Fruit fly (Drosophila melanogaster) whole organism, wandering third instar larva: ENCODE measurements around the gene Ube3a.

Source experiments
- Abd-B ChIP-seq: fragments of >200 bp; optimal IDR thresholded peaks from 2 replicates; lab custom pipeline; 2017; ENCODE audit warnings: missing biosample characterization, missing genetic modification characterization
- CG32264 ChIP-seq: fragments of 200-800 bp; sonication (Bioruptor generic); optimal IDR thresholded peaks from 2 replicates; lab custom pipeline; 2016; ENCODE audit warnings: missing biosample characterization, missing genetic modification characterization
- CG9705 ChIP-seq: fragments of 200-800 bp; sonication (Bioruptor generic); optimal IDR thresholded peaks from 2 replicates; lab custom pipeline; 2018; ENCODE audit warnings: missing biosample characterization, mild to moderate bottlenecking, missing genetic modification characterization
- CrebA ChIP-seq: fragments of 200-800 bp; sonication (Bioruptor generic); optimal IDR thresholded peaks from 2 replicates; lab custom pipeline; 2016; ENCODE audit warnings: missing biosample characterization, mild to moderate bottlenecking, missing genetic modification characterization, borderline replicate concordance
- Dfd ChIP-seq: fragments of >200 bp; optimal IDR thresholded peaks from 2 replicates; lab custom pipeline; 2017; ENCODE audit warnings: missing biosample characterization, missing genetic modification characterization
- Dif ChIP-seq: fragments of 200-275, 200-300 bp; sonication (Bioruptor generic); optimal IDR thresholded peaks from 2 replicates; lab custom pipeline; 2018; ENCODE audit warnings: missing biosample characterization, missing genetic modification characterization; ENCODE audit not compliant: partially characterized antibody
- GATAd ChIP-seq: sonication (Bioruptor generic); optimal IDR thresholded peaks from 2 replicates; lab custom pipeline; 2016; ENCODE audit warnings: missing biosample characterization, missing genetic modification characterization
- HLH106 ChIP-seq: fragments of 200-800 bp; optimal IDR thresholded peaks from 3 replicates; lab custom pipeline; 2019; ENCODE audit warnings: missing biosample characterization, mild to moderate bottlenecking, missing genetic modification characterization, moderate library complexity
- Hnf4 ChIP-seq: fragments of 200-800 bp; sonication (Bioruptor generic); optimal IDR thresholded peaks from 2 replicates; lab custom pipeline; 2016; ENCODE audit warnings: missing biosample characterization, mild to moderate bottlenecking, missing genetic modification characterization
- Hr83 ChIP-seq: fragments of 200-300 bp; sonication (Bioruptor generic); optimal IDR thresholded peaks from 2 replicates; lab custom pipeline; 2016; ENCODE audit warnings: missing biosample characterization, mild to moderate bottlenecking, missing genetic modification characterization, moderate library complexity; ENCODE audit not compliant: poor library complexity, severe bottlenecking
- Jra ChIP-seq: sonication (Bioruptor generic); optimal IDR thresholded peaks from 2 replicates; lab custom pipeline; 2016; ENCODE audit warnings: missing biosample characterization, missing genetic modification characterization
- OdsH ChIP-seq: fragments of 200-800 bp; sonication (Bioruptor generic); optimal IDR thresholded peaks from 2 replicates; lab custom pipeline; 2016; ENCODE audit warnings: missing biosample characterization, mild to moderate bottlenecking, missing genetic modification characterization
- Sp1 ChIP-seq: fragments of 200-800 bp; sonication (Bioruptor generic); optimal IDR thresholded peaks from 3 replicates; lab custom pipeline; 2019; ENCODE audit warnings: missing biosample characterization, mild to moderate bottlenecking, missing genetic modification characterization, moderate library complexity
- br ChIP-seq: fragments of 200-800 bp; sonication (Bioruptor generic); optimal IDR thresholded peaks from 2 replicates; lab custom pipeline; 2016; ENCODE audit warnings: missing biosample characterization, missing genetic modification characterization
- brk ChIP-seq: fragments of 200-800 bp; sonication (Bioruptor generic); optimal IDR thresholded peaks from 2 replicates; lab custom pipeline; 2016; ENCODE audit warnings: missing biosample characterization, mild to moderate bottlenecking, missing genetic modification characterization
- dl ChIP-seq, 2 experiments: fragments of 175-275, 200-275 bp in 1 of 2; fragments of 200-275 bp in 1 of 2; sonication (Bioruptor generic); optimal IDR thresholded peaks; lab custom pipeline; 2018; ENCODE audit warnings: mild to moderate bottlenecking in 2 of 2, missing biosample characterization in 2 of 2, missing genetic modification characterization in 2 of 2, moderate library complexity in 2 of 2; ENCODE audit not compliant: partially characterized antibody in 2 of 2, insufficient read depth in 1 of 2
- dsf ChIP-seq: sonication (Bioruptor generic); optimal IDR thresholded peaks from 2 replicates; lab custom pipeline; 2016; ENCODE audit warnings: missing biosample characterization, missing genetic modification characterization, borderline replicate concordance
- ey ChIP-seq: fragments of 200-800 bp; sonication (Bioruptor generic); optimal IDR thresholded peaks from 2 replicates; lab custom pipeline; 2016; ENCODE audit warnings: missing biosample characterization, missing genetic modification characterization
- foxo ChIP-seq, 2 experiments: fragments of 200-800 bp; sonication (Bioruptor generic); optimal IDR thresholded peaks; 2 replicates in 1 of 2; 3 replicates in 1 of 2; lab custom pipeline; 2016 to 2017; ENCODE audit warnings: missing biosample characterization in 2 of 2, missing genetic modification characterization in 2 of 2
- fru ChIP-seq: fragments of 200-800 bp; sonication (Bioruptor generic); optimal IDR thresholded peaks from 3 replicates; lab custom pipeline; 2016; ENCODE audit warnings: missing biosample characterization, mild to moderate bottlenecking, missing genetic modification characterization
- lola ChIP-seq: fragments of >200 bp; optimal IDR thresholded peaks from 2 replicates; lab custom pipeline; 2017; ENCODE audit warnings: missing biosample characterization, missing genetic modification characterization
- pan ChIP-seq: fragments of >200 bp; optimal IDR thresholded peaks from 2 replicates; lab custom pipeline; 2017
- psq ChIP-seq: fragments of 200-800 bp; sonication (Bioruptor generic); optimal IDR thresholded peaks from 3 replicates; lab custom pipeline; 2017; ENCODE audit warnings: missing biosample characterization, mild to moderate bottlenecking, missing genetic modification characterization, moderate library complexity
- rgr ChIP-seq: fragments of 200-800 bp; sonication (Bioruptor generic); optimal IDR thresholded peaks from 3 replicates; lab custom pipeline; 2016; ENCODE audit warnings: missing biosample characterization, mild to moderate bottlenecking, missing genetic modification characterization
- sage ChIP-seq: fragments of 200-800 bp; sonication (Bioruptor generic); optimal IDR thresholded peaks from 2 replicates; lab custom pipeline; 2016; ENCODE audit warnings: missing biosample characterization, mild to moderate bottlenecking, missing genetic modification characterization
- sv ChIP-seq: fragments of 200-800 bp; sonication (Bioruptor generic); optimal IDR thresholded peaks from 3 replicates; lab custom pipeline; 2016; ENCODE audit warnings: missing biosample characterization, missing genetic modification characterization
- tai ChIP-seq: sonication (Bioruptor generic); optimal IDR thresholded peaks from 2 replicates; lab custom pipeline; 2016; ENCODE audit warnings: missing biosample characterization, missing genetic modification characterization
- usp ChIP-seq: fragments of >200 bp; optimal IDR thresholded peaks from 2 replicates; lab custom pipeline; 2017; ENCODE audit warnings: missing biosample characterization, missing genetic modification characterization
- woc ChIP-seq: sonication (Bioruptor generic); optimal IDR thresholded peaks from 2 replicates; lab custom pipeline; 2016; ENCODE audit warnings: missing biosample characterization, mild to moderate bottlenecking, missing genetic modification characterization

Ube3a gene

dm6 chr3L:11254470-11255185, 44.2 kb upstream of the Ube3a start:
- TF ChIP-seq Dfd (GFP tag; lab: Kevin White, UChicago): peak; percentile 87
- TF ChIP-seq Dif: no peak
- TF ChIP-seq, all 38 proteins: peak for 1

DNA sequence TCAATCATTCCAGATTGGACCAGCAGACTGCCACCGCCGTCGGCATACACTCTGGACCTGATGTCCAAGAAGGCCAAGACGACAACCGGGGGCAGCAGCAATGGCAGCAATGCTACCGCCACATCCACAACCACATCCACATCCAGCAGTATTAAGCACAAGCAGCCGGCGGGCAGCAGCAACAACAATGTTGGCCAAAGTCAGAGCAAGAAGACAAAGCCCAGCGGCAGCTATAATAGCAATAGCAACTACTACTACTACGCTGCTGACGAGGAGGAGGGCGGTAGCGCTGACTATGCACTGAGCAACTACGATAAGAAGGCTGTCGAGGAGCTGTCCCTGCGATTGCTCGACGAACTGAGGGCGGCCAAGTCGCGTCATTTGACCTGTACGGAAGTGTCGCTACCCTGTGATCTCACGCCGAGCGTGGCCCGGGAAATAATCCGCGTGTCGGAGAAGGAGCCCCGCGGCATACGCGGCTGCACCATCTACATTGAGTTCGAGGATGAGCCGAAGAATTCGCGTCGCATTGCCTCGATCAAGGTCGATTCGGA, 43.4 kb upstream of the Ube3a start:
- TF ChIP-seq CG9705 (GFP tag; lab: Kevin White, UChicago) (no peak), woc (GFP tag; lab: Kevin White, UChicago) (no peak), usp (GFP tag; lab: Kevin White, UChicago) (no peak), Sp1 (GFP tag; lab: Kevin White, UChicago) (no peak), sv (GFP tag; lab: Kevin White, UChicago) (no peak), pan (lab: Kevin White, UChicago) (no peak), CrebA (GFP tag; lab: Kevin White, UChicago) (no peak), brk (no peak), Abd-B (GFP tag; lab: Kevin White, UChicago) (no peak), ey (GFP tag; lab: Kevin White, UChicago) (no peak), Jra (GFP tag; lab: Kevin White, UChicago) (no peak), CG32264 (no peak), OdsH (GFP tag; lab: Kevin White, UChicago) (no peak)

DNA sequence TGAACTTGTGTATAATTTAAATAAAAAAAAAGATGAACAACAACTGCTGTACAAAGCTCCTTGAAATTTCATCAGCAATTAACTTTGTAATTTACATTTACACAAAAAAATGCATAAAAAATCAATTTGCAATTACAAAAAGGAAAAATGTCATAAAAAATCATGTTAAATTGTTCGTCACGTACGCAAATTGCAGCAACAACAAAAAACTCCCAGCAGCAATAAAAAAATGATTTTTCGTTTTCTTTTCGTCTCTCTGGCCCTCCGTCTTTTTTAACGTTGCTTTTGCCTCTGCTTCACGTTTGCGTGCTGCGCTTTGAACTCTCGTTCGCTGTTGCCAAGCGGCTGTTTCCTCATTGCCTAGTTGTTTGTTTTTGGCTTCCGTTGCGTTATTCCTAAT, 42.8 kb upstream of the Ube3a start:
- no peak for TF ChIP-seq OdsH (GFP tag; lab: Kevin White, UChicago)
- TF ChIP-seq CrebA (GFP tag; lab: Kevin White, UChicago): no peak
- TF ChIP-seq psq: peak; percentile 77
- TF ChIP-seq dsf: peak; percentile 11
- TF ChIP-seq foxo (GFP tag; optimal IDR thresholded peaks at IDR 0.05; lab: Kevin White, UChicago): no peak
- TF ChIP-seq woc (GFP tag; lab: Kevin White, UChicago): peak; percentile 21
- no peak for TF ChIP-seq GATAd
- no peak for TF ChIP-seq br (GFP tag; lab: Kevin White, UChicago)
- TF ChIP-seq usp (GFP tag; lab: Kevin White, UChicago): no peak
- peak; percentile 19 for TF ChIP-seq brk
- no peak for TF ChIP-seq Hnf4 (GFP tag; lab: Kevin White, UChicago)
- TF ChIP-seq sv (GFP tag; lab: Kevin White, UChicago): peak; percentile 54

DNA sequence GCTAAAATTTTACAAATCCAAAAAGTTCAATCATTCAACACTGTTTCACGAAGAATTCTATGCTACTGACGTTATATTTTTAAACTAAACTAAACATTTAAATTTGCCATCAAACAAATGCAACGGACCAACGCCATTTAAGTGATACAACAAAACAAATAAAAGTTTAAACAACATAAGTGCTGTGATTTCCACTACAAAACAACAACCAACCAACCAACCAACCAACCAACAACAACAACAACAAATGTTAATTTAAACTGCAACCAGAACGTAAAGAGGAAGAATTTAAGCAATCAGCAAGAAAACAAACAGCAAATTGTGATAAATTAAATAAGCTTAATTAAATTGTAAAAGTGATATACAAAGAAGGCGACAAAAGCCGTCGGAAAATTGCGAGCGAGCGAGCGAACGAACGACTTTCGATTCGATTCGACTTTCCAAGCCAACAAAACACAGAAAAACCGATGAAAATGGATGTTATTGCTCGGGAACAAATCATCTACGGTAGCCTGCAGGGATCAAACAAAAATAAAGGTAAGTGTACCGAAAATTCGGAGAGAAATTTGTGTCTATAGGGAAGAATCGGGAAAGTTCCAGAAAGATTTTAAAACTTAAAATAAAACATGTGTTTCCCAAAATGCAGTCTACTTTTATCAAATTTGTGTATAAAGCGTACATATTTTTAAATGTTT, 42.2 kb upstream of the Ube3a start:
- TF ChIP-seq GATAd: peak; percentile 32
- TF ChIP-seq pan (lab: Kevin White, UChicago): no peak
- no peak for TF ChIP-seq lola (GFP tag; lab: Kevin White, UChicago)
- no peak for TF ChIP-seq ey (GFP tag; lab: Kevin White, UChicago)
- TF ChIP-seq tai (GFP tag; lab: Kevin White, UChicago): no peak
- peak; percentile 58 for TF ChIP-seq Hr83 (GFP tag; lab: Kevin White, UChicago)
- no peak for TF ChIP-seq rgr (GFP tag; lab: Kevin White, UChicago)
- TF ChIP-seq Hnf4 (GFP tag; lab: Kevin White, UChicago): no peak
- no peak for TF ChIP-seq dl (GFP tag; optimal IDR thresholded peaks at IDR 0.05; lab: Kevin White, UChicago; ENCODE audit: insufficient read depth in 1 of 2, partially characterized antibody in 2 of 2)
- TF ChIP-seq CG9705 (GFP tag; lab: Kevin White, UChicago): no peak
- TF ChIP-seq sage (GFP tag; lab: Kevin White, UChicago): no peak
- TF ChIP-seq fru (GFP tag; lab: Kevin White, UChicago): no peak
- no peak for TF ChIP-seq OdsH (GFP tag; lab: Kevin White, UChicago)
- TF ChIP-seq HLH106 (tag; lab: Kevin White, UChicago): no peak
- TF ChIP-seq sv (GFP tag; lab: Kevin White, UChicago): peak; percentile 60
